Fruit fly (Drosophila melanogaster) whole organism, embryonic: ENCODE measurements around the gene Rilpl.

Experiments
- Bdp1 ChIP-seq: fragments of 200-800 bp; sonication (Bioruptor generic); optimal IDR thresholded peaks from 3 replicates; lab custom pipeline; 2016; ENCODE audit warnings: missing biosample characterization, missing genetic modification characterization
- CG12391 ChIP-seq: fragments of 200-800 bp; sonication (Bioruptor generic); optimal IDR thresholded peaks from 3 replicates; lab custom pipeline; 2018; ENCODE audit warnings: missing biosample characterization, mild to moderate bottlenecking, missing genetic modification characterization, moderate library complexity
- CG12942 ChIP-seq: fragments of 200-800 bp; sonication (Bioruptor generic); optimal IDR thresholded peaks from 3 replicates; lab custom pipeline; 2016; ENCODE audit warnings: missing biosample characterization, missing genetic modification characterization
- CG14860 ChIP-seq: fragments of 200-800 bp; sonication (Bioruptor generic); IDR thresholded peaks from 3 replicates; pipeline ENCODE4 v1.3.6; 2022; ENCODE audit warnings: missing biosample characterization, missing genetic modification characterization; ENCODE audit not compliant: partially characterized antibody
- CG15601 ChIP-seq: fragments of 200-800 bp; sonication (Bioruptor generic); optimal IDR thresholded peaks from 3 replicates; lab custom pipeline; 2019; ENCODE audit warnings: missing biosample characterization, mild to moderate bottlenecking, missing genetic modification characterization, moderate library complexity
- CG16815 ChIP-seq: fragments of 200-800 bp; sonication (Bioruptor generic); optimal IDR thresholded peaks from 3 replicates; lab custom pipeline; 2017; ENCODE audit warnings: missing biosample characterization, mild to moderate bottlenecking, missing genetic modification characterization
- CG17385 ChIP-seq: fragments of 200-800 bp; sonication (Bioruptor generic); optimal IDR thresholded peaks from 3 replicates; lab custom pipeline; 2018; ENCODE audit warnings: missing biosample characterization, mild to moderate bottlenecking, missing genetic modification characterization
- CG17568 ChIP-seq: fragments of 200-800 bp; sonication (Bioruptor generic); optimal IDR thresholded peaks from 2 replicates; lab custom pipeline; 2018; ENCODE audit warnings: missing biosample characterization, mild to moderate bottlenecking, missing genetic modification characterization, moderate library complexity
- CG2120 ChIP-seq: fragments of 200-800 bp; sonication (Bioruptor generic); optimal IDR thresholded peaks from 3 replicates; lab custom pipeline; 2016; ENCODE audit warnings: missing biosample characterization, missing genetic modification characterization
- CG34224 ChIP-seq: fragments of 200-800 bp; sonication (Bioruptor generic); IDR thresholded peaks from 3 replicates; pipeline ENCODE4 v1.3.6; 2022; ENCODE audit warnings: missing biosample characterization, missing genetic modification characterization; ENCODE audit not compliant: partially characterized antibody
- CG43689 ChIP-seq: fragments of 200-800 bp; sonication (Bioruptor generic); IDR thresholded peaks from 2 replicates; pipeline ENCODE4 v1.3.6; 2022; ENCODE audit warnings: missing biosample characterization, missing genetic modification characterization
- CG4404 ChIP-seq: fragments of 200-800 bp; sonication (Bioruptor generic); IDR thresholded peaks from 2 replicates; pipeline ENCODE4 v1.3.6; 2022; ENCODE audit warnings: missing biosample characterization, missing genetic modification characterization
- CG5180 ChIP-seq: fragments of 200-800 bp; sonication (Bioruptor generic); optimal IDR thresholded peaks from 3 replicates; lab custom pipeline; 2017; ENCODE audit warnings: missing biosample characterization, missing genetic modification characterization, mild to moderate bottlenecking, moderate library complexity, missing genetic modification reagents
- CG6683 ChIP-seq: fragments of 200-800 bp; sonication (Bioruptor generic); optimal IDR thresholded peaks from 2 replicates; lab custom pipeline; 2017; ENCODE audit warnings: missing biosample characterization, mild to moderate bottlenecking, missing genetic modification characterization, missing genetic modification reagents
- CG7987 ChIP-seq: fragments of 200-800 bp; sonication (Bioruptor generic); optimal IDR thresholded peaks from 2 replicates; lab custom pipeline; 2018; ENCODE audit warnings: missing biosample characterization, mild to moderate bottlenecking, missing genetic modification characterization, moderate library complexity
- CG9727 ChIP-seq: fragments of 200-800 bp; sonication (Bioruptor generic); optimal IDR thresholded peaks from 3 replicates; lab custom pipeline; 2017; ENCODE audit warnings: missing biosample characterization, mild to moderate bottlenecking, missing genetic modification characterization
- Chrac-16 ChIP-seq: fragments of 200-800 bp; sonication (Bioruptor generic); optimal IDR thresholded peaks from 3 replicates; lab custom pipeline; 2016; ENCODE audit warnings: missing biosample characterization, missing genetic modification characterization
- Dbx ChIP-seq: fragments of 200-800 bp; sonication (Bioruptor generic); IDR thresholded peaks from 3 replicates; pipeline ENCODE4 v1.3.6; 2022; ENCODE audit warnings: missing biosample characterization, missing genetic modification characterization
- Dip2 ChIP-seq: fragments of 200-800 bp; sonication (Bioruptor generic); IDR thresholded peaks from 2 replicates; pipeline ENCODE4 v1.3.6; 2022; ENCODE audit warnings: missing biosample characterization, missing genetic modification characterization
- H15 ChIP-seq: fragments of 200-800 bp; sonication (Bioruptor generic); IDR thresholded peaks from 3 replicates; pipeline ENCODE4 v1.3.6; 2022; ENCODE audit warnings: missing biosample characterization, missing genetic modification characterization
- Lhr ChIP-seq: fragments of 200-800 bp; sonication (Bioruptor generic); optimal IDR thresholded peaks from 3 replicates; lab custom pipeline; 2017; ENCODE audit warnings: mild to moderate bottlenecking, missing biosample characterization, missing genetic modification reagents, missing genetic modification characterization
- Max ChIP-seq: fragments of 200-800 bp; sonication (Bioruptor generic); optimal IDR thresholded peaks from 2 replicates; lab custom pipeline; 2016; ENCODE audit warnings: missing biosample characterization, mild to moderate bottlenecking, missing genetic modification characterization
- Mrtf ChIP-seq: fragments of 200-800 bp; sonication (Bioruptor generic); IDR thresholded peaks from 3 replicates; pipeline ENCODE4 v1.3.6; 2022; ENCODE audit warnings: missing biosample characterization, missing genetic modification characterization
- Neu2 ChIP-seq: fragments of 200-800 bp; sonication (Bioruptor generic); optimal IDR thresholded peaks from 3 replicates; lab custom pipeline; 2016; ENCODE audit warnings: missing biosample characterization, missing genetic modification characterization, borderline replicate concordance
- Nf-YA ChIP-seq: fragments of 200-800 bp; sonication (Bioruptor generic); IDR thresholded peaks from 2 replicates; pipeline ENCODE4 v1.3.6; 2022; ENCODE audit warnings: missing biosample characterization, missing genetic modification characterization
- Sry-δ ChIP-seq: fragments of 200-800 bp; sonication (Bioruptor generic); optimal IDR thresholded peaks from 2 replicates; lab custom pipeline; 2016; ENCODE audit warnings: missing biosample characterization, missing genetic modification characterization
- Xbp1 ChIP-seq: fragments of 200-800 bp; sonication (Bioruptor generic); optimal IDR thresholded peaks from 3 replicates; lab custom pipeline; 2016; ENCODE audit warnings: missing biosample characterization, mild to moderate bottlenecking, missing genetic modification characterization
- Xrp1 ChIP-seq: fragments of 200-800 bp; sonication (Bioruptor generic); IDR thresholded peaks from 2 replicates; pipeline ENCODE4 v1.3.6; 2022; ENCODE audit warnings: missing biosample characterization, missing genetic modification characterization
- ato ChIP-seq: fragments of 200-800 bp; sonication (Bioruptor generic); IDR thresholded peaks from 2 replicates; pipeline ENCODE4 v1.3.6; 2022; ENCODE audit warnings: missing biosample characterization, missing genetic modification characterization; ENCODE audit not compliant: partially characterized antibody
- danr ChIP-seq: fragments of 200-800 bp; sonication (Bioruptor generic); IDR thresholded peaks from 2 replicates; pipeline ENCODE4 v1.3.6; 2022; ENCODE audit warnings: missing biosample characterization, missing genetic modification characterization
- disco-r ChIP-seq: fragments of 200-800 bp; sonication (Bioruptor generic); optimal IDR thresholded peaks from 2 replicates; lab custom pipeline; 2016; ENCODE audit warnings: missing biosample characterization, missing genetic modification characterization
- exex ChIP-seq: fragments of 200-800 bp; sonication (Bioruptor generic); optimal IDR thresholded peaks from 4 replicates; lab custom pipeline; 2018; ENCODE audit warnings: missing biosample characterization, mild to moderate bottlenecking, missing genetic modification characterization, moderate library complexity
- gce ChIP-seq: fragments of 200-800 bp; sonication (Bioruptor generic); IDR thresholded peaks from 3 replicates; pipeline ENCODE4 v1.3.6; 2022; ENCODE audit warnings: missing biosample characterization, missing genetic modification characterization
- hth ChIP-seq: fragments of >200 bp; optimal IDR thresholded peaks from 2 replicates; lab custom pipeline; 2017; ENCODE audit warnings: inconsistent platforms
- jing ChIP-seq: fragments of 200-800 bp; sonication (Bioruptor generic); optimal IDR thresholded peaks from 2 replicates; lab custom pipeline; 2018; ENCODE audit warnings: missing biosample characterization, mild to moderate bottlenecking, missing genetic modification characterization
- nerfin-2 ChIP-seq: fragments of 200-800 bp; sonication (Bioruptor generic); IDR thresholded peaks from 2 replicates; pipeline ENCODE4 v1.3.6; 2022; ENCODE audit warnings: missing biosample characterization, missing genetic modification characterization; ENCODE audit not compliant: partially characterized antibody
- onecut ChIP-seq: fragments of 200-800 bp; sonication (Bioruptor generic); IDR thresholded peaks from 2 replicates; pipeline ENCODE4 v1.3.6; 2022; ENCODE audit warnings: missing biosample characterization, missing genetic modification characterization
- pb ChIP-seq: fragments of 200-800 bp; sonication (Bioruptor generic); optimal IDR thresholded peaks from 3 replicates; lab custom pipeline; 2016; ENCODE audit warnings: missing biosample characterization, missing genetic modification characterization
- pzg ChIP-seq: fragments of 200-800 bp; sonication (Bioruptor generic); optimal IDR thresholded peaks from 3 replicates; lab custom pipeline; 2018; ENCODE audit warnings: missing biosample characterization, mild to moderate bottlenecking, missing genetic modification characterization, moderate library complexity
- scrt ChIP-seq: fragments of 200-800 bp; sonication (Bioruptor generic); optimal IDR thresholded peaks from 2 replicates; lab custom pipeline; 2018; ENCODE audit warnings: missing biosample characterization, mild to moderate bottlenecking, missing genetic modification characterization, moderate library complexity
- sqz ChIP-seq: fragments of 200-800 bp; sonication (Bioruptor generic); optimal IDR thresholded peaks from 3 replicates; lab custom pipeline; 2018; ENCODE audit warnings: missing biosample characterization, mild to moderate bottlenecking, missing genetic modification characterization

Gene Rilpl

DNA sequence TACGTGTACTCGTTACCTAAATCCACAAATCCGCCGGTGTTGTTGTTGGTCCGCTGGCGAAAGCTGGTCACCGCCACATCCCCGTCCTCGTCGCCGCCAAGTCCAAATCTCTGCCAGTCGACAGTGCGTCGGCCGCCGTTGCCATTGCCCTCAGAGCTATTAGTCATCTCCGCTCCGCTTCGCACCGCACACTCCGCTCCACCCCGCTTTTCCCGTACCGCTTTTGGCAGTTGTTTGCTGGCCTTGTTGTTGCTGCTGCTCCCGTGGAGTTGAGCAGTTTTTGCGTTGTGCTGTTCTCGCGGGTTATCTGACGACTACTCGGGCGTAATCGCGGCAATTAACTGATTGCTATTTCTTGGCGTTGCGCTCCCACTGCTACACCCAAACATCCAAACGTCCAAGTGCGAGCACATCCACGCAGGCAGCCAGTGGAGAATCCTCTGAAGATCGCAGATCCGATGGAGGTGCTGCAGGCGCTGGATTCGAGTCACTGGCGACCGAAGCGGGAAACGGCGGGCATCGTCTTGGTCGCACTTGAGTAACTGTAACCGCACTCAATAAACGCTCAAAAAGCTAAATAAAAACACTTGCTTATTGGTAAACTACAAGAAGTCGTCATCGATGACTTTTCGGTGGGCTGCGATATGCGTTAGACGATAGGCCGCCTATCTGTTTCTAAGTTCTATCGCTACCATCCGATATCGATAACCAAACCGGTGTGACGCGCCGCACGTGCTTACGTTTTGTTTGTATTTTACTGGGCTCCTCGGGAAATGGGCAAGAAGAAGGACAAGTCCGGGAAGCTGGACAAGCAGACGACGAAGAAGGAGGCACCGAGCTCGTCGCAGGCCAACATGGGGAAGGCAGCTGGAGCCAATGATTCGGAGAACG, 39.3 kb upstream of the Rilpl start, which contains the start of the genes CG12773 and CG11417 (continued):
- TF ChIP-seq disco-r (GFP tag; lab: Kevin White, UChicago) (no peak), CG7987 (no peak), CG9727 (GFP tag; lab: Kevin White, UChicago) (no peak), jing (GFP tag; lab: Kevin White, UChicago) (no peak), Mrtf (GFP tag; lab: Robert Waterston, UW) (no peak), CG12391 (tag; lab: Kevin White, UChicago) (no peak), pzg (GFP tag; lab: Kevin White, UChicago) (peak; percentile 39), Lhr (no peak), scrt (GFP tag; lab: Kevin White, UChicago) (no peak), Nf-YA (no peak), gce (GFP tag; lab: Robert Waterston, UW) (no peak), onecut (no peak), CG5180 (no peak), CG17568 (no peak), Xbp1 (GFP tag; lab: Kevin White, UChicago) (no peak), CG12942 (no peak), nerfin-2 (peak; percentile 92), Dip2 (GFP tag; lab: Robert Waterston, UW) (no peak), CG6683 (no peak), pb (GFP tag; lab: Kevin White, UChicago) (no peak), CG4404 (GFP tag; lab: Robert Waterston, UW) (no peak), CG43689 (GFP tag; lab: Robert Waterston, UW) (no peak), CG15601 (tag; lab: Kevin White, UChicago) (no peak), Dbx (no peak), CG16815 (GFP tag; lab: Kevin White, UChicago) (no peak), Chrac-16 (no peak), CG17385 (no peak), CG34224 (GFP tag; lab: Robert Waterston, UW) (peak; percentile 90), exex (peak; percentile 93), Bdp1 (GFP tag; lab: Kevin White, UChicago) (no peak), ato (GFP tag; lab: Robert Waterston, UW) (peak; percentile 95), danr (GFP tag; lab: Robert Waterston, UW) (no peak), H15 (no peak), sqz (GFP tag; lab: Kevin White, UChicago) (no peak), CG2120 (GFP tag; lab: Kevin White, UChicago) (no peak), Xrp1 (no peak), hth (lab: Kevin White, UChicago) (no peak), Max (GFP tag; lab: Kevin White, UChicago) (peak; percentile 41), Neu2 (GFP tag; lab: Kevin White, UChicago) (no peak), CG14860 (GFP tag; lab: Robert Waterston, UW) (peak; percentile 82), Sry-δ (GFP tag; lab: Kevin White, UChicago) (peak; percentile 59)
- TF ChIP-seq, all 482 proteins: peak for 56
